Fruit fly (Drosophila melanogaster) whole organism, embryonic: ENCODE data around the gene CG13385.
A peak's percentile ranks its signal among the peaks of the same experiment; 100 is the strongest.

Source experiments
- ATbp ChIP-seq: fragments of 200-800 bp; sonication (Bioruptor generic); optimal IDR thresholded peaks from 2 replicates; lab custom pipeline; 2017; ENCODE audit warnings: missing biosample characterization, mild to moderate bottlenecking, missing genetic modification characterization, missing genetic modification reagents
- CG12769 ChIP-seq: fragments of 200-800 bp; sonication (Bioruptor generic); optimal IDR thresholded peaks from 2 replicates; lab custom pipeline; 2019; ENCODE audit warnings: missing biosample characterization, mild to moderate bottlenecking, missing genetic modification characterization, moderate library complexity
- CG13296 ChIP-seq: fragments of 200-800 bp; sonication (Bioruptor generic); optimal IDR thresholded peaks from 3 replicates; lab custom pipeline; 2018; ENCODE audit warnings: missing biosample characterization, mild to moderate bottlenecking, missing genetic modification characterization
- CG13624 ChIP-seq: fragments of 200-800 bp; sonication (Bioruptor generic); optimal IDR thresholded peaks from 2 replicates; lab custom pipeline; 2016; ENCODE audit warnings: missing biosample characterization, missing genetic modification characterization
- CG15269 ChIP-seq: fragments of 200-800 bp; sonication (Bioruptor generic); optimal IDR thresholded peaks from 2 replicates; lab custom pipeline; 2018; ENCODE audit warnings: missing biosample characterization, mild to moderate bottlenecking, missing genetic modification characterization, moderate library complexity
- CG1602 ChIP-seq: fragments of 200-800 bp; sonication (Bioruptor generic); optimal IDR thresholded peaks from 3 replicates; lab custom pipeline; 2016; ENCODE audit warnings: missing biosample characterization, missing genetic modification characterization
- CG1603 ChIP-seq: fragments of 200-800 bp; sonication (Bioruptor generic); optimal IDR thresholded peaks from 2 replicates; lab custom pipeline; 2019; ENCODE audit warnings: missing biosample characterization, mild to moderate bottlenecking, missing genetic modification characterization, moderate library complexity
- CG17359 ChIP-seq: fragments of 200-800 bp; sonication (Bioruptor generic); optimal IDR thresholded peaks from 3 replicates; lab custom pipeline; 2018; ENCODE audit warnings: missing biosample characterization, mild to moderate bottlenecking, missing genetic modification characterization, moderate library complexity
- CG17612 ChIP-seq: fragments of 200-800 bp; sonication (Bioruptor generic); IDR thresholded peaks from 2 replicates; pipeline ENCODE4 v1.3.6; 2022; ENCODE audit warnings: missing biosample characterization, missing genetic modification characterization
- CG17802 ChIP-seq: fragments of 200-800 bp; sonication (Bioruptor generic); optimal IDR thresholded peaks from 2 replicates; lab custom pipeline; 2018; ENCODE audit warnings: missing biosample characterization, mild to moderate bottlenecking, missing genetic modification characterization, moderate library complexity
- CG2202 ChIP-seq: fragments of 200-800 bp; sonication (Bioruptor generic); optimal IDR thresholded peaks from 2 replicates; lab custom pipeline; 2018; ENCODE audit warnings: missing biosample characterization, mild to moderate bottlenecking, missing genetic modification characterization
- CG3065 ChIP-seq: fragments of 200-800 bp; sonication (Bioruptor generic); optimal IDR thresholded peaks from 2 replicates; lab custom pipeline; 2016; ENCODE audit warnings: missing biosample characterization, missing genetic modification characterization
- CG33213 ChIP-seq: fragments of 200-800 bp; sonication (Bioruptor generic); optimal IDR thresholded peaks from 3 replicates; lab custom pipeline; 2016; ENCODE audit warnings: missing biosample characterization, missing genetic modification characterization
- CG3407 ChIP-seq: fragments of 200-800 bp; sonication (Bioruptor generic); optimal IDR thresholded peaks from 2 replicates; lab custom pipeline; 2018; ENCODE audit warnings: missing biosample characterization, mild to moderate bottlenecking, missing genetic modification characterization
- CG4424 ChIP-seq: fragments of 200-800 bp; sonication (Bioruptor generic); optimal IDR thresholded peaks from 3 replicates; lab custom pipeline; 2016; ENCODE audit warnings: missing biosample characterization, missing genetic modification characterization
- CG4730 ChIP-seq: fragments of 200-800 bp; sonication (Bioruptor generic); IDR thresholded peaks from 2 replicates; pipeline ENCODE4 v1.3.6; 2022; ENCODE audit warnings: missing biosample characterization, missing genetic modification characterization
- CG6765 ChIP-seq: fragments of 200-800 bp; sonication (Bioruptor generic); optimal IDR thresholded peaks from 3 replicates; lab custom pipeline; 2017; ENCODE audit warnings: missing biosample characterization, mild to moderate bottlenecking, missing genetic modification characterization
- CG7372 ChIP-seq: fragments of 200-800 bp; sonication (Bioruptor generic); IDR thresholded peaks from 2 replicates; pipeline ENCODE4 v1.3.6; 2022; ENCODE audit warnings: missing biosample characterization, missing genetic modification characterization
- CG7786 ChIP-seq: fragments of 200-800 bp; sonication (Bioruptor generic); optimal IDR thresholded peaks from 2 replicates; lab custom pipeline; 2016; ENCODE audit warnings: missing biosample characterization, missing genetic modification characterization
- CG7987 ChIP-seq: fragments of 200-800 bp; sonication (Bioruptor generic); optimal IDR thresholded peaks from 2 replicates; lab custom pipeline; 2018; ENCODE audit warnings: missing biosample characterization, mild to moderate bottlenecking, missing genetic modification characterization, moderate library complexity
- CG8089 ChIP-seq: fragments of 200-800 bp; sonication (Bioruptor generic); optimal IDR thresholded peaks from 3 replicates; lab custom pipeline; 2016; ENCODE audit warnings: missing biosample characterization, missing genetic modification characterization
- CG8478 ChIP-seq: fragments of >200 bp; optimal IDR thresholded peaks from 2 replicates; lab custom pipeline; 2018
- CrebB ChIP-seq: fragments of 200-800 bp; sonication (Bioruptor generic); optimal IDR thresholded peaks from 3 replicates; lab custom pipeline; 2018; ENCODE audit warnings: missing biosample characterization, mild to moderate bottlenecking, missing genetic modification characterization
- Dad ChIP-seq: fragments of 200-800 bp; sonication (Bioruptor generic); optimal IDR thresholded peaks from 3 replicates; lab custom pipeline; 2016; ENCODE audit warnings: missing biosample characterization, missing genetic modification characterization
- Fer2 ChIP-seq: fragments of 200-800 bp; sonication (Bioruptor generic); optimal IDR thresholded peaks from 2 replicates; lab custom pipeline; 2018; ENCODE audit warnings: missing biosample characterization, mild to moderate bottlenecking, missing genetic modification characterization, moderate library complexity
- HLHmδ ChIP-seq: fragments of 200-800 bp; sonication (Bioruptor generic); optimal IDR thresholded peaks from 2 replicates; lab custom pipeline; 2018; ENCODE audit warnings: missing biosample characterization, mild to moderate bottlenecking, missing genetic modification characterization, moderate library complexity
- Hr3 ChIP-seq: fragments of 200-800 bp; sonication (Bioruptor generic); optimal IDR thresholded peaks from 3 replicates; lab custom pipeline; 2016; ENCODE audit warnings: missing biosample characterization, missing genetic modification characterization
- Myb ChIP-seq: fragments of 200-800 bp; sonication (Bioruptor generic); optimal IDR thresholded peaks from 2 replicates; lab custom pipeline; 2016; ENCODE audit warnings: missing biosample characterization, missing genetic modification characterization
- Nf-YA ChIP-seq: fragments of 200-800 bp; sonication (Bioruptor generic); IDR thresholded peaks from 2 replicates; pipeline ENCODE4 v1.3.6; 2022; ENCODE audit warnings: missing biosample characterization, missing genetic modification characterization
- Oli ChIP-seq: fragments of 200-800 bp; sonication (Bioruptor generic); optimal IDR thresholded peaks from 2 replicates; lab custom pipeline; 2018; ENCODE audit warnings: missing biosample characterization, mild to moderate bottlenecking, missing genetic modification characterization, moderate library complexity
- Xbp1 ChIP-seq: fragments of 200-800 bp; sonication (Bioruptor generic); optimal IDR thresholded peaks from 3 replicates; lab custom pipeline; 2016; ENCODE audit warnings: missing biosample characterization, mild to moderate bottlenecking, missing genetic modification characterization
- YL-1 ChIP-seq: fragments of 200-800 bp; sonication (Bioruptor generic); optimal IDR thresholded peaks from 3 replicates; lab custom pipeline; 2017; ENCODE audit warnings: missing biosample characterization, mild to moderate bottlenecking, missing genetic modification characterization
- ac ChIP-seq: fragments of 200-800 bp; sonication (Bioruptor generic); optimal IDR thresholded peaks from 3 replicates; lab custom pipeline; 2017; ENCODE audit warnings: missing biosample characterization, mild to moderate bottlenecking, missing genetic modification characterization
- ash1 ChIP-seq: fragments of 200-800 bp; sonication (Bioruptor generic); optimal IDR thresholded peaks from 2 replicates; lab custom pipeline; 2018; ENCODE audit warnings: missing biosample characterization, mild to moderate bottlenecking, missing genetic modification characterization
- bbx ChIP-seq: fragments of 200-800 bp; sonication (Bioruptor generic); IDR thresholded peaks from 2 replicates; pipeline ENCODE4 v1.3.6; 2022; ENCODE audit warnings: missing biosample characterization, missing genetic modification characterization; ENCODE audit not compliant: partially characterized antibody
- chm ChIP-seq: fragments of 200-800 bp; sonication (Bioruptor generic); IDR thresholded peaks from 2 replicates; pipeline ENCODE4 v1.3.6; 2022; ENCODE audit warnings: missing biosample characterization, missing genetic modification characterization
- disco-r ChIP-seq: fragments of 200-800 bp; sonication (Bioruptor generic); optimal IDR thresholded peaks from 2 replicates; lab custom pipeline; 2016; ENCODE audit warnings: missing biosample characterization, missing genetic modification characterization
- fd96Cb ChIP-seq: fragments of 200-800 bp; sonication (Bioruptor generic); optimal IDR thresholded peaks from 2 replicates; lab custom pipeline; 2018; ENCODE audit warnings: missing biosample characterization, mild to moderate bottlenecking, missing genetic modification characterization, moderate library complexity
- fu2 ChIP-seq: fragments of 200-800 bp; sonication (Bioruptor generic); optimal IDR thresholded peaks from 2 replicates; lab custom pipeline; 2016; ENCODE audit warnings: missing biosample characterization, missing genetic modification characterization
- gcm2 ChIP-seq: fragments of 200-800 bp; sonication (Bioruptor generic); optimal IDR thresholded peaks from 2 replicates; lab custom pipeline; 2016; ENCODE audit warnings: missing biosample characterization, missing genetic modification characterization
- hkb ChIP-seq, 2 experiments: fragments of 200-800 bp in 1 of 2; fragments of >200 bp in 1 of 2; sonication (Bioruptor generic) in 1 of 2; IDR thresholded peaks in 1 of 2; optimal IDR thresholded peaks in 1 of 2; 2 replicates each; pipeline versions ENCODE4 v1.3.6 to Lab custom; 2017 to 2022; ENCODE audit warnings: missing biosample characterization in 1 of 2, missing genetic modification characterization in 1 of 2
- knrl ChIP-seq: fragments of 200-800 bp; sonication (Bioruptor generic); IDR thresholded peaks from 3 replicates; pipeline ENCODE4 v1.3.6; 2022; ENCODE audit warnings: missing biosample characterization, missing genetic modification characterization; ENCODE audit not compliant: partially characterized antibody
- lilli ChIP-seq: fragments of 200-800 bp; sonication (Bioruptor generic); optimal IDR thresholded peaks from 3 replicates; lab custom pipeline; 2016; ENCODE audit warnings: missing biosample characterization, missing genetic modification characterization
- peb ChIP-seq: fragments of 200-800 bp; sonication (Bioruptor generic); IDR thresholded peaks from 2 replicates; pipeline ENCODE4 v1.3.6; 2022; ENCODE audit warnings: missing biosample characterization, missing genetic modification characterization
- pita ChIP-seq: fragments of 200-800 bp; sonication (Bioruptor generic); optimal IDR thresholded peaks from 2 replicates; lab custom pipeline; 2017; ENCODE audit warnings: missing biosample characterization, mild to moderate bottlenecking, missing genetic modification characterization
- so ChIP-seq: fragments of 200-800 bp; sonication (Bioruptor generic); IDR thresholded peaks from 3 replicates; pipeline ENCODE4 v1.3.6; 2022; ENCODE audit warnings: missing biosample characterization, missing genetic modification characterization
- tgo ChIP-seq: fragments of 200-800 bp; sonication (Bioruptor generic); IDR thresholded peaks from 3 replicates; pipeline ENCODE4 v1.3.6; 2022; ENCODE audit warnings: missing biosample characterization, missing genetic modification characterization
- tna ChIP-seq: fragments of 200-800 bp; sonication (Bioruptor generic); IDR thresholded peaks from 2 replicates; pipeline ENCODE4 v1.3.6; 2022; ENCODE audit warnings: missing biosample characterization, missing genetic modification characterization; ENCODE audit not compliant: partially characterized antibody
- wor ChIP-seq: fragments of 200-800 bp; sonication (Bioruptor generic); IDR thresholded peaks from 2 replicates; pipeline ENCODE4 v1.3.6; 2022; ENCODE audit warnings: missing biosample characterization, missing genetic modification characterization

Gene CG13385

DNA sequence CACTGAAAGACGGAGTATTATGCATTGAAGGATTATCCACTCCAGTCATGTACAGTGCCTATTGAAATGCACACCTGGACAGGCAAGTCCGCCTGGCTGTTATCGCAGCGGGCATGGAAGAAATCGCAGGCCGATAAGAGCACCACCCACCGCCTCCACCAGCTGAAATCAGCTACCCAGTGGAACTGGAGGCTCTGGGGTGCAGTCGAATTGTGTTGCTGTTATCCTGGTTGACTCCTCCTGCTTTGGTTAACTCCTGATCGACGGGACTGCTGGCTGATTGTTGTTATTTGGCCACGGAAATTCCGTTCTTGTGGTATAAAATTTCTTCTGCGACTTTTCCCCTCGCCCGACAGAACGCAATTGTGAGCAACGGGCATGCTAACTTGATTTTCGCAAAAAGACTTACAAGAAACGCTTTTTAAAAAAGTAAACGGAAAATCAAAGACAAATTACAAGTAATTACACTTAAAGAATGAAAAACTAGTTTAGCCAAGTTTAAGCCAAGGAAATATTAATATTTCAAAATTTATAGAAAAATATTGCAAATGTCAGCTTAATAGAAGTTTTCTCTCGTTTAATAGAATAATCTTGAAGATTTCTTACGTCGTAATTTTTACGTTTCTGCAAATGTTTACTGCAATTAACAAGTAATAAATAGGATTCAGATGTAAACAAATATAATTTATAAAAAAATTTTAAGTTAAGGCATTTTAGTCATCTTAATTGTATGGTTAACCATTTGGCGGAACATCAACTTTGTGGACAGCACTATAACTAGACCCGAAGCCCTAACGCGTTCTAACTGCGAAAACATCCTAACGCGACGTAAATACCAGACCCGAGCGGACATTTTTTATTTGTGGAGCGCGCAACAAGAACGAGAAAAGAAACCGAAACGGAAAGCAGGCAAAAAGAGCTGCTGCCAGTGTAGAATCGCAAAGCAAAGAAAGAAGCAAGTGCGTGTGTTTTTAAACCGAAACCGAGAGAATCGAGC lies 18.7 kb downstream of the CG13385 start, which contains the start of the genes CG13398 and Akap200 (continued):
- no peak for TF ChIP-seq CG17802 (tag; lab: Kevin White, UChicago)
- TF ChIP-seq chm (GFP tag; lab: Robert Waterston, UW) = no peak
- TF ChIP-seq Dad (GFP tag; lab: Kevin White, UChicago) = no peak
- no peak for TF ChIP-seq CG33213 (GFP tag; lab: Kevin White, UChicago)
- no peak for TF ChIP-seq CG3065 (GFP tag; lab: Kevin White, UChicago)
- TF ChIP-seq CG1602 (GFP tag; lab: Kevin White, UChicago) = peak; percentile 31
- no peak for TF ChIP-seq CG17359 (tag; lab: Kevin White, UChicago)
- TF ChIP-seq Fer2 = no peak
- no peak for TF ChIP-seq CG13624 (GFP tag; lab: Kevin White, UChicago)
- TF ChIP-seq CG7372 (GFP tag; lab: Robert Waterston, UW) = no peak
- TF ChIP-seq gcm2 = no peak
- no peak for TF ChIP-seq CG2202 (tag; lab: Kevin White, UChicago)
- no peak for TF ChIP-seq ash1 (GFP tag; lab: Kevin White, UChicago)
- no peak for TF ChIP-seq tna
- TF ChIP-seq CG15269 (tag; lab: Kevin White, UChicago) = no peak
- no peak for TF ChIP-seq CG4730 (GFP tag; lab: Robert Waterston, UW)
- TF ChIP-seq lilli (GFP tag; lab: Kevin White, UChicago) = peak; percentile 36
- peak; percentile 46 for TF ChIP-seq CG4424 (GFP tag; lab: Kevin White, UChicago)
- TF ChIP-seq peb (GFP tag; lab: Robert Waterston, UW) = no peak
- TF ChIP-seq Xbp1 = peak; percentile 39
- no peak; the same call in 1 of the 2 replicates for TF ChIP-seq bbx (GFP tag; lab: Robert Waterston, UW)
- peak; percentile 4 for TF ChIP-seq CG7786 (GFP tag; lab: Kevin White, UChicago)
- TF ChIP-seq CG12769 (tag; lab: Kevin White, UChicago) = no peak
- no peak for TF ChIP-seq Nf-YA
- no peak for TF ChIP-seq ATbp (GFP tag; lab: Kevin White, UChicago)
- TF ChIP-seq fu2 (GFP tag; lab: Kevin White, UChicago) = no peak
- TF ChIP-seq hkb (optimal IDR thresholded peaks at IDR 0.05; lab: Kevin White, UChicago) = no peak
- TF ChIP-seq hkb (GFP tag; IDR thresholded peaks at IDR 0.05; lab: Robert Waterston, UW) = no peak
- TF ChIP-seq disco-r (GFP tag; lab: Kevin White, UChicago) = no peak
- peak; percentile 17 for TF ChIP-seq YL-1 (GFP tag; lab: Kevin White, UChicago)
- peak; percentile 67 for TF ChIP-seq HLHmδ (GFP tag; lab: Kevin White, UChicago)
- no peak for TF ChIP-seq CG8478 (lab: Kevin White, UChicago)
- no peak for TF ChIP-seq Oli (tag; lab: Kevin White, UChicago)
- TF ChIP-seq CG8089 = no peak
- TF ChIP-seq Hr3 (GFP tag; lab: Kevin White, UChicago) = peak; percentile 30
- TF ChIP-seq CG7987 (GFP tag; lab: Kevin White, UChicago) = no peak
- no peak for TF ChIP-seq CG3407
- TF ChIP-seq CG13296 = no peak
- no peak for TF ChIP-seq wor
- TF ChIP-seq CG1603 = peak; percentile 34
- no peak for TF ChIP-seq CG17612 (GFP tag; lab: Robert Waterston, UW)
- no peak for TF ChIP-seq knrl
- peak; percentile 81 for TF ChIP-seq Myb (GFP tag; lab: Kevin White, UChicago)
- TF ChIP-seq pita (GFP tag; lab: Kevin White, UChicago) = no peak
- TF ChIP-seq CG6765 (GFP tag; lab: Kevin White, UChicago) = no peak
- no peak for TF ChIP-seq tgo (GFP tag; lab: Robert Waterston, UW)
- TF ChIP-seq fd96Cb (tag; lab: Kevin White, UChicago) = peak; percentile 36
- no peak for TF ChIP-seq ac (GFP tag; lab: Kevin White, UChicago)
- TF ChIP-seq CrebB = no peak
- TF ChIP-seq so (GFP tag; lab: Robert Waterston, UW) = no peak
